Fruit fly (Drosophila melanogaster): ENCODE data around the gene Vps45.

Gene Vps45

dm6 chr3R:9534125-9534496 lies 29.6 kb upstream of the Vps45 start (continued):
- TF ChIP-seq Sox100B (GFP tag; optimal IDR thresholded peaks at IDR 0.05) (peak; percentile 94), Bdp1 (GFP tag; optimal IDR thresholded peaks at IDR 0.05) (peak; percentile 77), CG4617 (GFP tag; optimal IDR thresholded peaks at IDR 0.05; ENCODE audit: borderline replicate concordance) (peak; percentile 55), Stat92E (GFP tag; optimal IDR thresholded peaks at IDR 0.05) (peak in 1 of 3 experiments; percentile 52), CG15696 (tag; optimal IDR thresholded peaks at IDR 0.05) (peak; percentile 54), CG5180 (GFP tag; optimal IDR thresholded peaks at IDR 0.05) (no peak), Optix (GFP tag; IDR thresholded peaks at IDR 0.05) (peak; percentile 47; the same call in 2 of the 3 replicates), CG6765 (GFP tag; optimal IDR thresholded peaks at IDR 0.05) (peak; percentile 55), CG6791 (GFP tag; IDR thresholded peaks at IDR 0.05; ENCODE audit: partially characterized antibody) (no peak), CG6854 (GFP tag; optimal IDR thresholded peaks at IDR 0.05) (peak; percentile 76), tup (GFP tag; optimal IDR thresholded peaks at IDR 0.05) (peak; percentile 53), CG16863 (GFP tag; optimal IDR thresholded peaks at IDR 0.05) (peak; percentile 94), tap (tag; optimal IDR thresholded peaks at IDR 0.05) (peak; percentile 94), CG7987 (GFP tag; optimal IDR thresholded peaks at IDR 0.05) (peak; percentile 67), peb (GFP tag; IDR thresholded peaks at IDR 0.05) (peak; percentile 82), CG3726 (GFP tag; IDR thresholded peaks at IDR 0.05) (peak; percentile 85; the same call in 1 of the 3 replicates), CG18764 (GFP tag; optimal IDR thresholded peaks at IDR 0.05) (peak; percentile 88), Fer2 (tag; optimal IDR thresholded peaks at IDR 0.05) (peak; percentile 75), bbx (GFP tag; IDR thresholded peaks at IDR 0.05; ENCODE audit: partially characterized antibody) (no peak), ems (GFP tag; optimal IDR thresholded peaks at IDR 0.05) (peak; percentile 9), Hr51 (GFP tag; optimal IDR thresholded peaks at IDR 0.05) (peak; percentile 77 to 96), kah (GFP tag; optimal IDR thresholded peaks at IDR 0.05) (peak; percentile 88), CG1602 (GFP tag; optimal IDR thresholded peaks at IDR 0.05) (peak; percentile 91), gfzf (GFP tag; optimal IDR thresholded peaks at IDR 0.05) (peak; percentile 3), CG12219 (GFP tag; optimal IDR thresholded peaks at IDR 0.05) (peak; percentile 91), hb (GFP tag; IDR thresholded peaks at IDR 0.05; ENCODE audit: partially characterized antibody) (no peak), luna (GFP tag; optimal IDR thresholded peaks at IDR 0.05) (peak; percentile 80), Doc3 (GFP tag; IDR thresholded peaks at IDR 0.05; ENCODE audit: partially characterized antibody) (no peak), abd-A (tag; optimal IDR thresholded peaks at IDR 0.05) (no peak), CG11247 (GFP tag; IDR thresholded peaks at IDR 0.05) (peak; percentile 81), Camta (GFP tag; optimal IDR thresholded peaks at IDR 0.05) (peak; percentile 93), Dll (GFP tag; IDR thresholded peaks at IDR 0.05; ENCODE audit: partially characterized antibody) (no peak), tin (GFP tag; optimal IDR thresholded peaks at IDR 0.05) (peak; percentile 90), usp (GFP tag; optimal IDR thresholded peaks at IDR 0.05) (no peak), CG13296 (GFP tag; optimal IDR thresholded peaks at IDR 0.05) (peak; percentile 81), CG17829 (tag; optimal IDR thresholded peaks at IDR 0.05) (peak; percentile 95), cad (GFP tag; optimal IDR thresholded peaks at IDR 0.05) (no peak), Lim3 (GFP tag; IDR thresholded peaks at IDR 0.05) (no peak), CG31224 (GFP tag; IDR thresholded peaks at IDR 0.05) (peak; percentile 74), CG1529 (GFP tag; optimal IDR thresholded peaks at IDR 0.05) (peak; percentile 95), sima (GFP tag; optimal IDR thresholded peaks at IDR 0.05) (peak; percentile 85), Tbp (GFP tag; optimal IDR thresholded peaks at IDR 0.05) (no peak), sug (tag; optimal IDR thresholded peaks at IDR 0.05) (peak; percentile 26), CG6813 (GFP tag; optimal IDR thresholded peaks at IDR 0.05) (peak; percentile 80), Six4 (GFP tag; optimal IDR thresholded peaks at IDR 0.05) (peak; percentile 91), CG10565 (GFP tag; optimal IDR thresholded peaks at IDR 0.05) (peak; percentile 77), Hmx (GFP tag; optimal IDR thresholded peaks at IDR 0.05) (peak; percentile 79), Side (GFP tag; optimal IDR thresholded peaks at IDR 0.05) (peak; percentile 87), HLHmδ (GFP tag; optimal IDR thresholded peaks at IDR 0.05) (no peak), HLH4C (GFP tag; IDR thresholded peaks at IDR 0.05; ENCODE audit: partially characterized antibody) (no peak)

Measured in whole organism, embryonic.